Worm (Caenorhabditis elegans): Measurements from ENCODE around the gene R10E4.3.
A peak's percentile ranks its signal among the peaks of the same experiment; 100 is the strongest.

DNA sequence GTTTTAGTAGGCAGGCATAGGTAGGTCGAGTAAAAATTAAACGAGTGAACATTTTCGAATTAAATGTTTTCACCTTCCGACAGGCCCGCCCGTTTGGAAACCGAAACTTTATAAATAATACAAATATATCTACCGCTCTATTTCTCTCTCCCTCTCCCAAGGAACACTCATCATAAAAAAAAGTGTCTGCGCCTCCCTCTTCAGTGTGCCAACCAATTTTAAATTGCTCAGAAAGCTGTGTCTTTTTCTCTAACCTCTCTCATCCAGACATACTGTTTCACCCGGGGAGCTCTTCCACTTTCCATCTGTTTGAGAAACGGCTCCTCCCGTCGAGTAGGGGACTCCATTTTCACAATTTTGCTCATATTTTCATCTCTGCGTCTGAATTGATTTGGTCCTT lies 35.8 kb upstream of the R10E4.3 start:
- peak; percentile 8 for TF ChIP-seq snpc-4 (tag; optimal IDR thresholded peaks at IDR 0.05)
- no peak for TF ChIP-seq mdl-1 (tag; optimal IDR thresholded peaks at IDR 0.05)
